Worm (Caenorhabditis elegans) whole organism, L4 larva: Measurements from ENCODE around the gene far-8.
A peak's percentile ranks its signal among the peaks of the same experiment; 100 is the strongest.

ENCODE experiments used
- D1046.2 ChIP-seq: fragments of 200-800 bp; sonication (Bioruptor generic); IDR thresholded peaks from 2 replicates; pipeline ENCODE4 v1.3.6; 2022; ENCODE audit warnings: missing genetic modification characterization, missing compliant biosample characterization
- F10B5.3 ChIP-seq: sonication (generic microtip); optimal IDR thresholded peaks from 2 replicates; lab custom pipeline; 2016; ENCODE audit warnings: mild to moderate bottlenecking, missing genetic modification characterization, missing compliant biosample characterization
- F26F4.8 ChIP-seq: fragments of 200-800 bp; sonication (Bioruptor generic); conservative IDR thresholded peaks from 2 replicates; pipeline ENCODE4 v1.3.6; 2022; ENCODE audit warnings: missing genetic modification characterization, missing compliant biosample characterization
- T20F7.1 ChIP-seq: fragments of 200-800 bp; sonication (Bioruptor generic); optimal IDR thresholded peaks from 2 replicates; lab custom pipeline; 2018; ENCODE audit warnings: mild to moderate bottlenecking, missing genetic modification characterization, missing compliant biosample characterization
- T26A8.4 ChIP-seq: fragments of 200-800 bp; sonication (Bioruptor generic); IDR thresholded peaks from 2 replicates; pipeline ENCODE4 v1.3.6; 2022; ENCODE audit warnings: missing genetic modification characterization, missing compliant biosample characterization
- Y48G9A.11 ChIP-seq: fragments of 200-800 bp; sonication (Bioruptor generic); IDR thresholded peaks from 2 replicates; pipeline ENCODE4 v1.3.6; 2022; ENCODE audit warnings: missing genetic modification reagents, missing genetic modification characterization, missing compliant biosample characterization
- Y75B8A.6 ChIP-seq: fragments of 200-800 bp; sonication (Bioruptor generic); IDR thresholded peaks from 2 replicates; pipeline ENCODE4 v1.3.6; 2022; ENCODE audit warnings: missing genetic modification reagents, missing genetic modification characterization, missing compliant biosample characterization
- ama-1 ChIP-seq: fragments of 150-350 bp; optimal IDR thresholded peaks from 2 replicates; lab custom pipeline; 2014; ENCODE audit warnings: inconsistent platforms, mixed read lengths
- arid-1 ChIP-seq: fragments of 200-800 bp; sonication (Bioruptor generic); conservative IDR thresholded peaks from 2 replicates; pipeline ENCODE4 v1.3.6; 2022; ENCODE audit warnings: missing genetic modification reagents, missing genetic modification characterization, missing compliant biosample characterization
- ceh-28 ChIP-seq: fragments of 150-350 bp; optimal IDR thresholded peaks from 2 replicates; lab custom pipeline; 2014; ENCODE audit warnings: missing biosample characterization, missing genetic modification reagents, missing genetic modification characterization
- ceh-32 ChIP-seq: sonication (generic microtip); optimal IDR thresholded peaks from 2 replicates; lab custom pipeline; 2016; ENCODE audit warnings: mild to moderate bottlenecking, missing genetic modification characterization, missing compliant biosample characterization; ENCODE audit not compliant: poor library complexity
- ceh-82 ChIP-seq: sonication (generic microtip); optimal IDR thresholded peaks from 2 replicates; lab custom pipeline; 2017; ENCODE audit warnings: missing biosample characterization, missing genetic modification characterization
- cey-2 ChIP-seq: sonication (generic microtip); optimal IDR thresholded peaks from 3 replicates; lab custom pipeline; 2017; ENCODE audit warnings: missing genetic modification characterization, mild to moderate bottlenecking, missing compliant biosample characterization, antibody characterized with exemption, borderline replicate concordance; ENCODE audit not compliant: insufficient read depth
- daf-12 ChIP-seq: fragments of 150-350 bp; optimal IDR thresholded peaks from 2 replicates; lab custom pipeline; 2014; ENCODE audit warnings: missing biosample characterization, missing genetic modification reagents, missing genetic modification characterization
- daf-8 ChIP-seq: fragments of 200-800 bp; sonication (Bioruptor generic); IDR thresholded peaks from 2 replicates; pipeline ENCODE4 v1.3.6; 2022; ENCODE audit warnings: missing genetic modification characterization, missing compliant biosample characterization
- dmd-6 ChIP-seq: fragments of 200-800 bp; sonication (Bioruptor generic); IDR thresholded peaks from 2 replicates; pipeline ENCODE4 v1.3.6; 2022; ENCODE audit warnings: missing genetic modification reagents, missing genetic modification characterization, missing compliant biosample characterization
- dmd-9 ChIP-seq: fragments of 200-800 bp; sonication (Bioruptor generic); IDR thresholded peaks from 2 replicates; pipeline ENCODE4 v1.3.6; 2022; ENCODE audit warnings: missing genetic modification reagents, missing genetic modification characterization, missing compliant biosample characterization
- dpl-1 ChIP-seq: fragments of 150-350 bp; optimal IDR thresholded peaks from 2 replicates; lab custom pipeline; 2014; ENCODE audit warnings: missing biosample characterization, missing genetic modification reagents, missing genetic modification characterization
- egl-27 ChIP-seq: sonication (generic microtip); optimal IDR thresholded peaks from 3 replicates; lab custom pipeline; 2017; ENCODE audit warnings: missing biosample characterization, missing genetic modification reagents, missing genetic modification characterization
- hif-1 ChIP-seq, 2 experiments: sonication (generic microtip); optimal IDR thresholded peaks; 2 replicates each; lab custom pipeline; 2016 to 2017; ENCODE audit warnings: missing compliant biosample characterization in 2 of 2, missing genetic modification characterization in 2 of 2, missing genetic modification reagents in 2 of 2, missing genotype in 2 of 2, mild to moderate bottlenecking in 1 of 2
- hlh-11 ChIP-seq: fragments of 200-800 bp; sonication (Bioruptor generic); optimal IDR thresholded peaks from 2 replicates; lab custom pipeline; 2018; ENCODE audit warnings: mild to moderate bottlenecking, missing genetic modification characterization, missing compliant biosample characterization
- hlh-30 ChIP-seq: sonication (generic microtip); optimal IDR thresholded peaks from 2 replicates; lab custom pipeline; 2017; ENCODE audit warnings: antibody characterized with exemption, mild to moderate bottlenecking, missing genetic modification characterization, missing compliant biosample characterization; ENCODE audit not compliant: insufficient read depth
- hmg-1.1 ChIP-seq: fragments of 200-800 bp; sonication (Bioruptor generic); IDR thresholded peaks from 2 replicates; pipeline ENCODE4 v1.3.6; 2022; ENCODE audit warnings: missing genetic modification reagents, missing genetic modification characterization, missing compliant biosample characterization
- lin-1 ChIP-seq: fragments of 200-800 bp; sonication (Bioruptor generic); IDR thresholded peaks from 2 replicates; pipeline ENCODE4 v1.3.6; 2022; ENCODE audit warnings: missing genetic modification reagents, missing genetic modification characterization, missing compliant biosample characterization
- lin-13 ChIP-seq: fragments of 150-350 bp; optimal IDR thresholded peaks from 2 replicates; lab custom pipeline; 2014; ENCODE audit warnings: missing biosample characterization, missing genetic modification reagents, missing genetic modification characterization
- lin-38 ChIP-seq: fragments of 200-800 bp; sonication (Bioruptor generic); IDR thresholded peaks from 2 replicates; pipeline ENCODE4 v1.3.6; 2022; ENCODE audit warnings: missing genetic modification reagents, missing genetic modification characterization, missing compliant biosample characterization
- lir-3 ChIP-seq: sonication (generic microtip); optimal IDR thresholded peaks from 2 replicates; lab custom pipeline; 2016; ENCODE audit warnings: mild to moderate bottlenecking, missing genetic modification characterization, missing compliant biosample characterization
- lsy-2 ChIP-seq, 2 experiments: fragments of 150-350 bp in 1 of 2; sonication (generic microtip) in 1 of 2; optimal IDR thresholded peaks; 2 replicates each; lab custom pipeline; 2014 to 2017; ENCODE audit warnings: missing biosample characterization in 2 of 2, missing genetic modification characterization in 2 of 2
- mdl-1 ChIP-seq, 2 experiments: fragments of 150-350 bp in 1 of 2; sonication (generic microtip) in 1 of 2; optimal IDR thresholded peaks; 2 replicates each; lab custom pipeline; 2014 to 2017; ENCODE audit warnings: missing biosample characterization in 2 of 2, missing genetic modification characterization in 2 of 2
- mdt-29 ChIP-seq: fragments of 200-800 bp; sonication (Bioruptor generic); IDR thresholded peaks from 2 replicates; pipeline ENCODE4 v1.3.6; 2022; ENCODE audit warnings: missing genetic modification reagents, missing genetic modification characterization, missing compliant biosample characterization
- mep-1 ChIP-seq: fragments of 150-350 bp; sonication (generic microtip); optimal IDR thresholded peaks from 3 replicates; lab custom pipeline; 2014; ENCODE audit warnings: missing biosample characterization, missing genetic modification characterization
- mes-2 ChIP-seq: sonication (generic microtip); optimal IDR thresholded peaks from 2 replicates; lab custom pipeline; 2016; ENCODE audit warnings: missing genotype, mild to moderate bottlenecking, missing genetic modification characterization, missing compliant biosample characterization; ENCODE audit not compliant: poor library complexity, severe bottlenecking
- mxl-3 ChIP-seq: fragments of 200-800 bp; sonication (Bioruptor generic); optimal IDR thresholded peaks from 2 replicates; lab custom pipeline; 2018; ENCODE audit warnings: mild to moderate bottlenecking, missing genetic modification characterization, missing compliant biosample characterization
- nhr-10 ChIP-seq: fragments of 150-350 bp; optimal IDR thresholded peaks from 2 replicates; lab custom pipeline; 2014; ENCODE audit warnings: missing biosample characterization, missing genetic modification characterization
- nhr-102 ChIP-seq: sonication (generic microtip); optimal IDR thresholded peaks from 2 replicates; lab custom pipeline; 2016; ENCODE audit warnings: mild to moderate bottlenecking, missing genetic modification characterization, moderate library complexity, missing compliant biosample characterization
- nhr-25 ChIP-seq: sonication (generic microtip); optimal IDR thresholded peaks from 2 replicates; lab custom pipeline; 2017; ENCODE audit warnings: missing genetic modification characterization, mild to moderate bottlenecking, missing compliant biosample characterization, antibody characterized with exemption, moderate library complexity, borderline replicate concordance; ENCODE audit not compliant: insufficient read depth
- nhr-28 ChIP-seq: fragments of 150-350 bp; optimal IDR thresholded peaks from 2 replicates; lab custom pipeline; 2014; ENCODE audit warnings: missing biosample characterization, missing genetic modification characterization
- nhr-41 ChIP-seq: fragments of 200-800 bp; sonication (Bioruptor generic); IDR thresholded peaks from 2 replicates; pipeline ENCODE4 v1.3.6; 2022; ENCODE audit warnings: missing genetic modification reagents, missing genetic modification characterization, missing compliant biosample characterization
- nhr-42 ChIP-seq: fragments of 200-800 bp; sonication (Bioruptor generic); IDR thresholded peaks from 2 replicates; pipeline ENCODE4 v1.3.6; 2022; ENCODE audit warnings: missing genetic modification characterization, missing compliant biosample characterization
- nhr-6 ChIP-seq: fragments of 150-350 bp; optimal IDR thresholded peaks from 2 replicates; lab custom pipeline; 2014; ENCODE audit warnings: missing biosample characterization, missing genetic modification characterization
- nhr-76 ChIP-seq: fragments of 150-350 bp; optimal IDR thresholded peaks from 2 replicates; lab custom pipeline; 2014; ENCODE audit warnings: missing biosample characterization, missing genetic modification characterization
- pqm-1 ChIP-seq: sonication (generic microtip); optimal IDR thresholded peaks from 2 replicates; lab custom pipeline; 2017; ENCODE audit warnings: missing biosample characterization, missing genetic modification characterization
- rbr-2 ChIP-seq: sonication (generic microtip); optimal IDR thresholded peaks from 2 replicates; lab custom pipeline; 2016; ENCODE audit warnings: missing genotype, missing genetic modification characterization, missing compliant biosample characterization
- skn-1 ChIP-seq: fragments of 150-350 bp; optimal IDR thresholded peaks from 2 replicates; lab custom pipeline; 2014; ENCODE audit warnings: missing biosample characterization, missing genetic modification characterization
- snpc-4 ChIP-seq: fragments of 150-350 bp; optimal IDR thresholded peaks from 2 replicates; lab custom pipeline; 2014; ENCODE audit warnings: missing biosample characterization, missing genetic modification characterization
- tra-1 ChIP-seq: fragments of 200-800 bp; sonication (Bioruptor generic); IDR thresholded peaks from 2 replicates; pipeline ENCODE4 v1.3.6; 2022; ENCODE audit warnings: missing genetic modification reagents, missing genetic modification characterization, missing compliant biosample characterization
- unc-130 ChIP-seq: sonication (generic microtip); optimal IDR thresholded peaks from 2 replicates; lab custom pipeline; 2016; ENCODE audit warnings: missing genetic modification reagents, missing genetic modification characterization, missing compliant biosample characterization
- zag-1 ChIP-seq: fragments of 150-350 bp; optimal IDR thresholded peaks from 2 replicates; lab custom pipeline; 2014; ENCODE audit warnings: missing biosample characterization, missing genetic modification characterization
- zfp-2 ChIP-seq: sonication (generic microtip); optimal IDR thresholded peaks from 2 replicates; lab custom pipeline; 2016; ENCODE audit warnings: mild to moderate bottlenecking, missing genetic modification characterization, missing compliant biosample characterization

The far-8 gene

ce11 chrIII:833711-834442 lies 8.9 kb upstream of the far-8 start (continued):
- TF ChIP-seq ceh-28 (peak; percentile 66), mep-1 (tag; lab: Kevin White, UChicago) (peak; percentile 97), rbr-2 (tag; lab: Kevin White, UChicago) (peak; percentile 85), lin-1 (GFP tag; lab: Robert Waterston, UW) (peak; percentile 78; the same call in 1 of the 2 replicates), mes-2 (tag; lab: Kevin White, UChicago) (peak; percentile 69), snpc-4 (tag; lab: Kevin White, UChicago) (no peak), nhr-28 (peak; percentile 98), ceh-32 (tag; lab: Kevin White, UChicago) (no peak), nhr-6 (peak; percentile 74), skn-1 (tag; lab: Kevin White, UChicago) (no peak), ceh-82 (tag; lab: Kevin White, UChicago) (no peak), nhr-25 (peak; percentile 92), F10B5.3 (no peak), arid-1 (GFP tag; lab: Robert Waterston, UW) (peak; percentile 65; the same call in 1 of the 2 replicates), nhr-10 (tag; lab: Kevin White, UChicago) (peak; percentile 88), unc-130 (GFP tag; lab: Kevin White, UChicago) (no peak), Y75B8A.6 (GFP tag; lab: Robert Waterston, UW) (no peak), hlh-30 (peak; percentile 98), daf-12 (no peak), nhr-76 (peak; percentile 37), D1046.2 (GFP tag; lab: Robert Waterston, UW) (0 out of 2 replicates have a peak, but pooled peaks have one; percentile 48), dmd-6 (GFP tag; lab: Robert Waterston, UW) (peak; percentile 97), dmd-9 (GFP tag; lab: Robert Waterston, UW) (peak; percentile 72; the same call in 1 of the 2 replicates), ama-1 (lab: Kevin White, UChicago) (peak; percentile 97), lir-3 (no peak), hif-1 (tag; optimal IDR thresholded peaks at IDR 0.05; lab: Kevin White, UChicago) (peak; percentile 52 to 88), dpl-1 (peak; percentile 69), zfp-2 (no peak), zag-1 (tag; lab: Kevin White, UChicago) (peak; percentile 10), Y48G9A.11 (GFP tag; lab: Robert Waterston, UW) (no peak), tra-1 (peak; percentile 77), lin-38 (GFP tag; lab: Robert Waterston, UW) (peak; percentile 70), nhr-41 (GFP tag; lab: Robert Waterston, UW) (no peak), lin-13 (GFP tag; lab: Kevin White, UChicago) (peak; percentile 78), hmg-1.1 (GFP tag; lab: Robert Waterston, UW) (peak; percentile 90), nhr-102 (tag; lab: Kevin White, UChicago) (peak; percentile 76), daf-8 (GFP tag; lab: Robert Waterston, UW) (no peak), nhr-42 (GFP tag; lab: Robert Waterston, UW) (peak; percentile 82), mdl-1 (tag; optimal IDR thresholded peaks at IDR 0.05; lab: Kevin White, UChicago) (peak; percentile 86 to 98), T26A8.4 (GFP tag; lab: Robert Waterston, UW) (peak; percentile 81), lsy-2 (tag; optimal IDR thresholded peaks at IDR 0.05; lab: Kevin White, UChicago) (peak; percentile 78 to 92), egl-27 (no peak), hlh-11 (tag; lab: Kevin White, UChicago) (peak; percentile 98), cey-2 (tag; lab: Kevin White, UChicago) (peak; percentile 82), F26F4.8 (GFP tag; lab: Robert Waterston, UW) (no peak), pqm-1 (tag; lab: Kevin White, UChicago) (peak; percentile 35), mxl-3 (GFP tag; lab: Kevin White, UChicago) (peak; percentile 99), T20F7.1 (GFP tag; lab: Kevin White, UChicago) (peak; percentile 73), mdt-29 (GFP tag; lab: Robert Waterston, UW) (0 out of 2 replicates have a peak, but pooled peaks have one; percentile 50)
